Worm (Caenorhabditis elegans) whole organism, L1 larva: ENCODE data around the gene K08H2.2.

ENCODE experiments used
- C16A3.4 ChIP-seq: fragments of 150-350 bp; optimal IDR thresholded peaks from 2 replicates; lab custom pipeline; 2014; ENCODE audit warnings: missing biosample characterization, missing genetic modification characterization
- aha-1 ChIP-seq: fragments of 150-350 bp; optimal IDR thresholded peaks from 2 replicates; lab custom pipeline; 2014; ENCODE audit warnings: missing biosample characterization, missing genetic modification characterization
- ama-1 ChIP-seq: fragments of 150-350 bp; optimal IDR thresholded peaks from 2 replicates; lab custom pipeline; 2014
- ceh-63 ChIP-seq: fragments of 200-800 bp; sonication (Bioruptor generic); optimal IDR thresholded peaks from 2 replicates; lab custom pipeline; 2018; ENCODE audit warnings: mild to moderate bottlenecking, missing genetic modification characterization, missing compliant biosample characterization
- ceh-82 ChIP-seq, 3 experiments: fragments of 150-350 bp in 1 of 3; sonication (generic microtip) in 2 of 3; optimal IDR thresholded peaks; 2 replicates each; lab custom pipeline; 2014 to 2017; ENCODE audit warnings: missing biosample characterization in 3 of 3, missing genetic modification characterization in 3 of 3
- ceh-90 ChIP-seq: sonication (generic microtip); optimal IDR thresholded peaks from 2 replicates; lab custom pipeline; 2016; ENCODE audit warnings: missing genetic modification characterization, missing compliant biosample characterization
- dsc-1 ChIP-seq: sonication (generic microtip); optimal IDR thresholded peaks from 2 replicates; lab custom pipeline; 2016; ENCODE audit warnings: mild to moderate bottlenecking, missing genetic modification characterization, missing compliant biosample characterization
- efl-1 ChIP-seq, 4 experiments: fragments of 150-350 bp; optimal IDR thresholded peaks in 3 of 4; peaks in 1 of 4; 1 replicate in 1 of 4; 2 replicates in 3 of 4; lab custom pipeline; 2014; ENCODE audit warnings: missing biosample characterization in 2 of 4, missing genetic modification characterization in 2 of 4, missing genetic modification reagents in 2 of 4
- egl-13 ChIP-seq: sonication (generic microtip); optimal IDR thresholded peaks from 2 replicates; lab custom pipeline; 2016; ENCODE audit warnings: missing genotype, missing genetic modification reagents, missing genetic modification characterization, missing compliant biosample characterization
- egl-27 ChIP-seq, 2 experiments: fragments of 150-350 bp in 1 of 2; sonication (generic microtip); optimal IDR thresholded peaks; 3 replicates each; lab custom pipeline; 2017 to 2018; ENCODE audit warnings: missing biosample characterization in 2 of 2, missing genetic modification characterization in 2 of 2, missing genetic modification reagents in 2 of 2
- elt-2 ChIP-seq: sonication (generic microtip); optimal IDR thresholded peaks from 2 replicates; lab custom pipeline; 2016; ENCODE audit warnings: missing genetic modification characterization, mild to moderate bottlenecking, inconsistent platforms, missing compliant biosample characterization, missing genetic modification reagents
- elt-3 ChIP-seq, 6 experiments: fragments of 150-350 bp in 1 of 6; sonication (generic microtip); optimal IDR thresholded peaks; 2 replicates each; lab custom pipeline; 2017 to 2018; ENCODE audit warnings: missing biosample characterization in 6 of 6, missing genetic modification characterization in 6 of 6, inconsistent platforms in 1 of 6
- ets-5 ChIP-seq: fragments of 200-800 bp; sonication (Bioruptor generic); IDR thresholded peaks from 2 replicates; pipeline ENCODE4 v1.3.6; 2022; ENCODE audit warnings: missing genetic modification characterization, missing compliant biosample characterization
- fkh-8 ChIP-seq: sonication (generic microtip); optimal IDR thresholded peaks from 2 replicates; lab custom pipeline; 2016; ENCODE audit warnings: mild to moderate bottlenecking, missing genetic modification characterization, missing compliant biosample characterization
- grh-1 ChIP-seq: fragments of 200-800 bp; sonication (Bioruptor generic); IDR thresholded peaks from 2 replicates; pipeline ENCODE4 v1.3.6; 2022; ENCODE audit warnings: missing genetic modification reagents, missing genetic modification characterization, missing compliant biosample characterization
- hlh-17 ChIP-seq: fragments of 200-800 bp; sonication (Bioruptor generic); optimal IDR thresholded peaks from 2 replicates; lab custom pipeline; 2018; ENCODE audit warnings: missing genetic modification characterization, mild to moderate bottlenecking, missing compliant biosample characterization, moderate library complexity, borderline replicate concordance
- hpl-2 ChIP-seq: fragments of 150-350 bp; optimal IDR thresholded peaks from 2 replicates; lab custom pipeline; 2014; ENCODE audit warnings: missing biosample characterization, missing genetic modification reagents, missing genetic modification characterization
- isw-1 ChIP-seq: fragments of 200-800 bp; sonication (Bioruptor generic); IDR thresholded peaks from 2 replicates; pipeline ENCODE4 v1.3.6; 2022; ENCODE audit warnings: missing genetic modification characterization, missing compliant biosample characterization
- lin-13 ChIP-seq: fragments of 150-350 bp; optimal IDR thresholded peaks from 2 replicates; lab custom pipeline; 2014; ENCODE audit warnings: missing biosample characterization, missing genetic modification reagents, missing genetic modification characterization
- lin-35 ChIP-seq, 2 experiments: fragments of 150-350 bp; optimal IDR thresholded peaks; 2 replicates each; lab custom pipeline; 2014; ENCODE audit warnings: missing biosample characterization in 2 of 2, missing genetic modification characterization in 2 of 2, missing genetic modification reagents in 2 of 2
- lin-39 ChIP-seq: fragments of 150-350 bp; optimal IDR thresholded peaks from 2 replicates; lab custom pipeline; 2014; ENCODE audit warnings: missing biosample characterization, missing genetic modification reagents, missing genetic modification characterization
- lsy-2 ChIP-seq, 2 experiments: fragments of 150-350 bp; optimal IDR thresholded peaks; 2 replicates each; lab custom pipeline; 2014; ENCODE audit warnings: missing biosample characterization in 2 of 2, missing genetic modification characterization in 2 of 2
- mab-9 ChIP-seq: fragments of 200-800 bp; sonication (Bioruptor generic); IDR thresholded peaks from 2 replicates; pipeline ENCODE4 v1.3.6; 2022; ENCODE audit warnings: missing genetic modification reagents, missing genetic modification characterization, missing compliant biosample characterization
- mep-1 ChIP-seq: fragments of 150-350 bp; optimal IDR thresholded peaks from 2 replicates; lab custom pipeline; 2014; ENCODE audit warnings: missing biosample characterization, missing genetic modification characterization
- nhr-12 ChIP-seq: sonication (generic microtip); optimal IDR thresholded peaks from 2 replicates; lab custom pipeline; 2017; ENCODE audit warnings: missing biosample characterization, missing genetic modification characterization
- nhr-19 ChIP-seq: fragments of 200-800 bp; sonication (Bioruptor generic); conservative IDR thresholded peaks from 2 replicates; pipeline ENCODE4 v1.3.6; 2022; ENCODE audit warnings: missing genetic modification characterization, missing compliant biosample characterization
- nhr-237 ChIP-seq: fragments of 150-350 bp; optimal IDR thresholded peaks from 2 replicates; lab custom pipeline; 2014; ENCODE audit warnings: missing biosample characterization, missing genetic modification characterization
- nhr-28 ChIP-seq: fragments of 150-350 bp; optimal IDR thresholded peaks from 2 replicates; lab custom pipeline; 2014; ENCODE audit warnings: missing biosample characterization, missing genetic modification characterization
- nhr-71 ChIP-seq: sonication (generic microtip); optimal IDR thresholded peaks from 2 replicates; lab custom pipeline; 2016; ENCODE audit warnings: mild to moderate bottlenecking, missing genetic modification characterization, moderate library complexity, missing compliant biosample characterization
- nhr-77 ChIP-seq: fragments of 150-350 bp; optimal IDR thresholded peaks from 2 replicates; lab custom pipeline; 2014; ENCODE audit warnings: missing biosample characterization, missing genetic modification characterization
- nhr-84 ChIP-seq: sonication (generic microtip); optimal IDR thresholded peaks from 2 replicates; lab custom pipeline; 2017; ENCODE audit warnings: missing biosample characterization, missing genetic modification characterization
- nhr-85 ChIP-seq: sonication (generic microtip); peaks from one replicate; lab custom pipeline; 2016; ENCODE audit warnings: missing genetic modification characterization, inconsistent platforms, missing compliant biosample characterization
- pag-3 ChIP-seq: sonication (generic microtip); optimal IDR thresholded peaks from 2 replicates; lab custom pipeline; 2017; ENCODE audit warnings: missing genetic modification characterization, mild to moderate bottlenecking, missing compliant biosample characterization, antibody characterized with exemption, borderline replicate concordance; ENCODE audit not compliant: insufficient read depth
- pax-3 ChIP-seq: fragments of 200-800 bp; sonication (Bioruptor generic); optimal IDR thresholded peaks from 2 replicates; lab custom pipeline; 2018; ENCODE audit warnings: mild to moderate bottlenecking, missing genetic modification characterization, moderate library complexity, missing compliant biosample characterization
- pqm-1 ChIP-seq: sonication (generic microtip); optimal IDR thresholded peaks from 3 replicates; lab custom pipeline; 2017; ENCODE audit warnings: missing biosample characterization, missing genetic modification characterization
- skn-1 ChIP-seq: fragments of 150-350 bp; optimal IDR thresholded peaks from 2 replicates; lab custom pipeline; 2014; ENCODE audit warnings: missing biosample characterization, missing genetic modification characterization
- snpc-4 ChIP-seq: fragments of 150-350 bp; optimal IDR thresholded peaks from 2 replicates; lab custom pipeline; 2014; ENCODE audit warnings: missing biosample characterization, missing genetic modification characterization
- snu-23 ChIP-seq: sonication (generic microtip); optimal IDR thresholded peaks from 2 replicates; lab custom pipeline; 2016; ENCODE audit warnings: missing genetic modification characterization, missing compliant biosample characterization
- sup-37 ChIP-seq: fragments of 200-800 bp; sonication (Bioruptor generic); optimal IDR thresholded peaks from 2 replicates; lab custom pipeline; 2018; ENCODE audit warnings: mild to moderate bottlenecking, missing genetic modification characterization, missing compliant biosample characterization
- swsn-7 ChIP-seq: sonication (generic microtip); optimal IDR thresholded peaks from 2 replicates; lab custom pipeline; 2016; ENCODE audit warnings: missing genetic modification characterization, missing compliant biosample characterization
- tlp-1 ChIP-seq: fragments of 150-350 bp; optimal IDR thresholded peaks from 2 replicates; lab custom pipeline; 2014; ENCODE audit warnings: missing biosample characterization, missing genetic modification characterization
- unc-130 ChIP-seq: fragments of 150-350 bp; optimal IDR thresholded peaks from 2 replicates; lab custom pipeline; 2017; ENCODE audit warnings: missing biosample characterization, missing genetic modification characterization, inconsistent platforms
- unc-86 ChIP-seq: sonication (generic microtip); optimal IDR thresholded peaks from 2 replicates; lab custom pipeline; 2016; ENCODE audit warnings: missing genetic modification characterization, missing compliant biosample characterization
- unc-98 ChIP-seq: fragments of 200-800 bp; sonication (Bioruptor generic); IDR thresholded peaks from 2 replicates; pipeline ENCODE4 v1.3.6; 2022; ENCODE audit warnings: missing genetic modification characterization, missing compliant biosample characterization

The K08H2.2 gene

ce11 chrX:13264550-13264949 lies 29.8 kb upstream of the K08H2.2 start (continued):
- TF ChIP-seq unc-98 (GFP tag; lab: Robert Waterston, UW) (no peak), mab-9 (GFP tag; lab: Robert Waterston, UW) (no peak; the same call in 1 of the 2 replicates), nhr-19 (GFP tag; lab: Robert Waterston, UW) (peak; percentile 72), hpl-2 (GFP tag; lab: Kevin White, UChicago) (no peak), lin-39 (tag; lab: Kevin White, UChicago) (no peak), unc-86 (peak; percentile 44), isw-1 (GFP tag; lab: Robert Waterston, UW) (peak; percentile 16), sup-37 (GFP tag; lab: Kevin White, UChicago) (no peak), ceh-63 (GFP tag; lab: Kevin White, UChicago) (no peak), snu-23 (GFP tag; lab: Kevin White, UChicago) (peak; percentile 69), efl-1 (optimal IDR thresholded peaks at IDR 0.05; lab: Kevin White, UChicago) (peak in 1 of 2 experiments; percentile 1), efl-1 (GFP tag; optimal IDR thresholded peaks at IDR 0.05 in 1 of 2; lab: Kevin White, UChicago) (peak in 1 of 2 experiments; percentile 58), nhr-12 (tag; lab: Kevin White, UChicago) (no peak), pag-3 (tag; lab: Kevin White, UChicago) (no peak), pax-3 (no peak), nhr-77 (no peak), egl-13 (tag; lab: Kevin White, UChicago) (no peak), nhr-237 (tag; lab: Kevin White, UChicago) (no peak), lsy-2 (tag; optimal IDR thresholded peaks at IDR 0.05; lab: Kevin White, UChicago) (peak in 1 of 2 experiments; percentile 25), ets-5 (GFP tag; lab: Robert Waterston, UW) (no peak), aha-1 (tag; lab: Kevin White, UChicago) (no peak), elt-3 (tag; optimal IDR thresholded peaks at IDR 0.05; lab: Kevin White, UChicago) (no peak), nhr-85 (tag; lab: Kevin White, UChicago) (no peak), grh-1 (GFP tag; lab: Robert Waterston, UW) (no peak), nhr-28 (no peak), C16A3.4 (tag; lab: Kevin White, UChicago) (peak; percentile 37), mep-1 (tag; lab: Kevin White, UChicago) (peak; percentile 51), swsn-7 (tag; lab: Kevin White, UChicago) (peak; percentile 61), ama-1 (lab: Kevin White, UChicago) (no peak)

ce11 chrX:13262195-13262594 lies 27.4 kb upstream of the K08H2.2 start, which contains the start of gene K09A11.1:
TSS of gene K09A11.1 (plus strand) at chrX:13262495.
- TF ChIP-seq ceh-82 (tag; optimal IDR thresholded peaks at IDR 0.05; lab: Kevin White, UChicago), result no peak
- TF ChIP-seq fkh-8 (tag; lab: Kevin White, UChicago), result no peak
- TF ChIP-seq pqm-1 (tag; lab: Kevin White, UChicago), result no peak
- TF ChIP-seq lin-35 (GFP tag; optimal IDR thresholded peaks at IDR 0.05; lab: Kevin White, UChicago), result no peak
- TF ChIP-seq dsc-1 (tag; lab: Kevin White, UChicago), result no peak

DNA sequence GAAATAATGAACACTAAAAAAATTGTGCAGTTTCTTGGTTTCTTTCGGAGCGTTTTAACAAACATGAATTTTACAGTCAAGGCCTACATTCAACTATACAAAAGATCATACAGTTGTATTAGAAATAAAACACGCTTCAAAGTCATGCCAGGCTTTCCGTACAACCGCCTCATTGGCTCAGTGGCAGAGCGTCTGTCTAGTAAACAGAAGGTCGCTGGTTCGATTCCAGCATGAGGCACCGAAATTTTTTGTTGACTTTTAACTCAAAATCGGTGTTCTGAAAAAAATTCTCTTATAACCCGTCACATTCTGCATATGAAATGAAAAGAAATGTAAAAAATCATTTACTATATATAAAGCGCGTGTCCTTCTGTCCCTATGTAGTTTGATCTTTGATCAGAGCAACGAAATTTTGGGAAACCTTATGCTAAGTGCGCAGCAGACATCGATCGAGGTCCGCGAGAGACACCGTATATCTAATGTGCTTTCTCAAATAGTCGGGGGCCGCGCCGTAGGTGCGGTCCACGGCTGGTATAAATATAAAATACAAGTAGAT lies 26.3 kb upstream of the K08H2.2 start:
- peak; percentile 11 for TF ChIP-seq snpc-4 (tag; lab: Kevin White, UChicago)
- peak; percentile 0 for TF ChIP-seq elt-2 (tag; lab: Kevin White, UChicago)
- TF ChIP-seq nhr-71 (tag; lab: Kevin White, UChicago), result peak; percentile 8

DNA sequence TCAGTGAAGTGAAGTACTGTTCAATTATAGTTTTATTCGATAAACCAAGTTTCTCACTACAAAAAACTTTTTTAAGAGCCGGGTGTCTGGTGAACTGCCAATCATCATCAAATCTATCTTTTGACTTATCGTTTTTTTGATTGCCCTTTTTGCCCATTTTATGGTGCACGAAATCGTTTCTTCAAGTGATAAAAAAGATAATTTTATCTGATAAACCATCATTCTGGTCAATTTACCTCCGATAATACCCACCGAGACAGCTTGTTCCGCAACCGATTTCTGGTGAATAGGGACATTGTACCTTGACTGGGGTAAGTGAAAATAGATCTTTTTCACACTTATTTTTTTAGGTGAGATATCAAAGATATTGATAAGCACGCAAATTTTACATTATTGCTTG lies 22.8 kb upstream of the K08H2.2 start, which contains the start of gene K08H2.10:
Gene K08H2.10, plus strand, starts transcription at position 230 of the 400 bp plus-strand sequence.
- TF ChIP-seq efl-1 (optimal IDR thresholded peaks at IDR 0.05; lab: Kevin White, UChicago) (no peak), efl-1 (GFP tag; optimal IDR thresholded peaks at IDR 0.05 in 1 of 2; lab: Kevin White, UChicago) (peak in 1 of 2 experiments; percentile 41), tlp-1 (tag; lab: Kevin White, UChicago) (peak; percentile 77), skn-1 (tag; lab: Kevin White, UChicago) (no peak), egl-13 (tag; lab: Kevin White, UChicago) (no peak), ceh-90 (no peak), unc-130 (no peak), lin-13 (GFP tag; lab: Kevin White, UChicago) (no peak), nhr-84 (no peak), hlh-17 (GFP tag; lab: Kevin White, UChicago) (no peak), egl-27 (tag; optimal IDR thresholded peaks at IDR 0.05; lab: Kevin White, UChicago) (no peak), swsn-7 (tag; lab: Kevin White, UChicago) (no peak), elt-2 (tag; lab: Kevin White, UChicago) (peak; percentile 82)
